Fruit fly (Drosophila melanogaster): ENCODE results near the gene CG42557.
"Not testable (repeated sequence)": the region's sequence is repeated elsewhere in the genome, so short reads cannot be mapped to it uniquely, and the experiment has no call there.

The CG42557 gene

DNA sequence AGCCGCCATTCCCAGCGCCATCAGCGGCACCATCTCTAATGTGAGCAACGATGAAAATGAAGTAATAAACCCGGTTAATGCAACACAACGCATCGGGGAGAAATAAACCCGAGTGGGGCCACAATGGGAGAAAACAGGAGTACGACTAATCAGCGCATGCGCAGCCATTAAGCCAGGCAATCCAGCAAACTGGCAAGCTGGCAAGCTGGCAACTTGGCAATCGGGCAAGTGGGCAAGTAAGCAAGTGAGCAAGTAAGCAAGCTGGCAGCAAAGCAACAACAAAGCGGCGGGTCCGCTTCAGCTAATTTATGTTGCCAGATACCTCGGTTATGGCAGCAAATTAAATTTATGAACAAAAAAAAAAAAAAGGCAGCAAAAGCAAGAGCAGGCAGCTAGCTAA, 33.5 kb upstream of the CG42557 start:
- TF ChIP-seq CG17806 (tag; optimal IDR thresholded peaks at IDR 0.05) = no peak
- no peak for TF ChIP-seq CG13204 (GFP tag; optimal IDR thresholded peaks at IDR 0.05)
- TF ChIP-seq CG34367 (tag; optimal IDR thresholded peaks at IDR 0.05) = no peak
- no peak for TF ChIP-seq fd96Ca (GFP tag; IDR thresholded peaks at IDR 0.05)
- TF ChIP-seq CG12605 (GFP tag; IDR thresholded peaks at IDR 0.05) = no peak
- TF ChIP-seq D1 (tag; optimal IDR thresholded peaks at IDR 0.05) = no peak
- no peak for TF ChIP-seq CG32121 (GFP tag; IDR thresholded peaks at IDR 0.05)
- no peak for TF ChIP-seq CG8159 (tag; optimal IDR thresholded peaks at IDR 0.05)
- no peak for TF ChIP-seq EcR (GFP tag; optimal IDR thresholded peaks at IDR 0.05)
- TF ChIP-seq Ets98B (GFP tag; IDR thresholded peaks at IDR 0.05) = no peak
- no peak for TF ChIP-seq gl (tag; optimal IDR thresholded peaks at IDR 0.05)
- TF ChIP-seq CG8301 (tag; optimal IDR thresholded peaks at IDR 0.05) = no peak
- no peak for TF ChIP-seq Pif1A (GFP tag; optimal IDR thresholded peaks at IDR 0.05)

DNA sequence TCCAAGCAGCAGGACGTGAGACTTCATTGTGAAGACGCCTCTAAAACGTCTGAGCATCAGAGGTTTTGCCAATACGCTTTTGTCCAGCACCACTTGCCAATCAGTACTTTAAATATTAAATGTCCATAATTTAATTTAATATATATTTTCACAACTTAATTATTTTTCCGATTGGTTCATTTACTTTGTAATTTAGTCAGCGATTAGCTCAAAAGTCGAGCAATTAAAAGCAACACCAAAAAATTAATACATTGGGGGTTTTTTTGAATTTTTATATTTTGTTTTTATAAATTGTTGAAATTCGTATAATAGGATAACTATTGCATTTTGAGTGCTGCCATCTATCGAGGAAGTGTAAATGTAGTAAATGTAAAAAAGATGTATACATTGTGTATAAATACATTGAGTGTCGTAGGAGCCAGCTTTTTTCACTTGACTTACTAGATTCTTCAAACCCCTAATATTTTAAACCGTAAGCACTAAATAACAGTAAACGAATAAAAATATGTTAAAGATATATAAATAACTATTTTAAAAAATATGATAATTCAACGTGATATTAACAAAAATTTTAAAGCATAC, 29.2 kb upstream of the CG42557 start, which contains the start of gene CG15517:
Gene CG15517 (minus strand): TSS at position 51 of the 582 bp plus-strand sequence.
- TF ChIP-seq D1 (tag; optimal IDR thresholded peaks at IDR 0.05) = peak; percentile 80
- TF ChIP-seq CG13204 (GFP tag; optimal IDR thresholded peaks at IDR 0.05) = no peak

DNA sequence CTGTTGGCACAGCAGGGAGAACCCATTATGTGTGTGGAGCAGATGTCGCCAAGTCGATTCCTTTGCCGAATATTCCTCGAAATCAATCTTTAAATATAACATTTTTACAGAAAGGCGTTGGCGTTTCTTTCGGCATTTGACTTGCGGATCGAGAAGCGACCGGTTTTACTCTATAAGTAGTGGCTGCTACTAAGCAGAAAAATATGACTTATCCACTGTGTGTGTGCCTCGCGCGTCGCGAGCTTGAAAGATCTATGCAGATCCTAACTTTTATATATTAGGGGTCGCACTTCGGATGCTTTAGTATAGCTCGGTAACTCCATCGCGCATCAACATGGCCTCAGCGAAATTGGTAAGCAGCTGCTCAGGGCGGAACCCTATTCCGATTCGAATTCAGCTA, 27.9 kb upstream of the CG42557 start, which contains the start of gene CG15515:
Gene CG15515 (plus strand): TSS at position 301 of the 400 bp plus-strand sequence.
- no peak for TF ChIP-seq Pif1B (GFP tag; optimal IDR thresholded peaks at IDR 0.05)
- no peak for TF ChIP-seq fd96Ca (GFP tag; IDR thresholded peaks at IDR 0.05)
- no peak for TF ChIP-seq Pif1A (GFP tag; optimal IDR thresholded peaks at IDR 0.05)

DNA sequence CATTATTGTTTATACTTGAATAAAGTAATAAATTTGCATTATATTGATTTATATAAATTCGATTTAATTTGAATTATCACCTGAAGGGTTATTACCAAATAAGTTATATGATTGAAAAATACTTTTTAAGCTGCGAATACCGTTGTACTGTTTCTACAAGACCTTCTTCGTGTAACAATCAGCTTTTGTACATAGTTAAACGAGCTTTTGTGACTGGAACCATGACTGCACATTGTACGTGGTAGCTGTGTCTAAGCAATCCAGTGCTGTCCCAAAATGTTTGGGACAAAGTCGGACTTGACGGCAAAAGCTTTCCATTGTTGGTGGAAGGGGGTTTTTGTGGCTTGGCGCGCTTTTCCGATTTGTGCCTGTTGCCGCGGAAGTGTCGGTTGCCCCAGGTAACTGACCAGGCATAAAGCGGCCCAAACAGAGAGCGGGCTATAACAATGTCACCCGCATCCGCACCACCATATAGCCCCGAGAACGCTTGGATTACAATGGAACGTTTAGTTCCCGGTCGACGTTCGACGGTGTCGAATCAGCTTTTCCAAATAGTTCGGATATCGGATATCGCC, 25.4 kb upstream of the CG42557 start, which contains the start of gene CG31036:
Gene CG31036 (plus strand): TSS at position 507 of the 575 bp plus-strand sequence.
- TF ChIP-seq Pif1B (GFP tag; optimal IDR thresholded peaks at IDR 0.05) = no peak
- TF ChIP-seq CG32121 (GFP tag; IDR thresholded peaks at IDR 0.05) = no peak
- TF ChIP-seq CG12605 (GFP tag; IDR thresholded peaks at IDR 0.05) = no peak

DNA sequence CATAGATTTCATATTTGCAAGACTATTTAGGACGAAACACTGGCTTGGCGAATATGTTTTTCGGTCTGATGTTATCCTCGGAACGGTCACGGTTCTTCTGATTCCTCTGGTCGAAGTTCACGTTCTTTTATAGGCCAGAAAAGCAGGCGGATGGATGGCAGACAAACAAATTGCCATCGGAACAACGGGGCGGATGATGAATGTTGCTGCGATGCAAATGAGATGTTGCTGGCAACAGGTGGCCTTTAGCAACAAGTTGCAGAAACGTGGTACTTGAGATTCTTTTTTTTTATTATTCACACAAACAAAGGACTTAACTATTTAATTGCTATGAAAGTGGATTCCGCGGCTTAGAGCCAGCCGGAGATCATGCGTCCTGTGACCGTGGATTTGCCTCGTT, 18.8 kb upstream of the CG42557 start, which contains the start of gene Capa:
Gene Capa (minus strand): TSS at position 101 of the 400 bp plus-strand sequence.
- TF ChIP-seq CG9948 (tag; optimal IDR thresholded peaks at IDR 0.05) (no peak), CG10348 (GFP tag; IDR thresholded peaks at IDR 0.05) (no peak), CG8301 (tag; optimal IDR thresholded peaks at IDR 0.05) (no peak), CG32121 (GFP tag; IDR thresholded peaks at IDR 0.05) (no peak), CG14655 (GFP tag; optimal IDR thresholded peaks at IDR 0.05) (no peak), CG34367 (tag; optimal IDR thresholded peaks at IDR 0.05) (no peak), gl (tag; optimal IDR thresholded peaks at IDR 0.05) (no peak), CG15710 (tag; optimal IDR thresholded peaks at IDR 0.05) (no peak), Snoo (tag; optimal IDR thresholded peaks at IDR 0.05) (no peak), Pif1B (GFP tag; optimal IDR thresholded peaks at IDR 0.05) (no peak), Ets98B (GFP tag; IDR thresholded peaks at IDR 0.05) (no peak), CG8159 (tag; optimal IDR thresholded peaks at IDR 0.05) (no peak), CG12605 (GFP tag; IDR thresholded peaks at IDR 0.05) (no peak), CG4496 (GFP tag; IDR thresholded peaks at IDR 0.05) (no peak)

DNA sequence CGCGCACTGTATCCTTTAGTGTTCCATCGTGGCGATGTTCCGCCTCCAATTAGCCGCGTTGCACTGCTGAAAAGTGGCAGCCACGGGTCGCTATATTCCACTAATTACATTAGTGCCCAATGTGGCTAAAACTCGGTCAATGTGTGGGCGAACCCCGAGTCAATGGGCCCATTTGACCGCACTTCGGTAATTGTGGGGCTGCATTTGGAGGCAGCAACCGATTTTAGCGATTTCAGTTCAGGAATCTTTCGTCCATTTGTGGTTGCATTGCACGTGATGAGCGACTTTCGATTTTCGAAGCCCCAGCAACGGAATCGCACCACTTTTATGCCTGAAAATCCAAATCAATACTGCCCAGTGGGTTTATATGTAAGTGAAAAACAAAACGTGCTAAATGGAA, 12.9 kb upstream of the CG42557 start, which contains the start of gene trp:
Gene trp (minus strand): TSS at position 101 of the 400 bp plus-strand sequence.
- TF ChIP-seq Snoo (tag; optimal IDR thresholded peaks at IDR 0.05) (no peak), CG34367 (tag; optimal IDR thresholded peaks at IDR 0.05) (no peak), CG4496 (GFP tag; IDR thresholded peaks at IDR 0.05) (no peak), CG13204 (GFP tag; optimal IDR thresholded peaks at IDR 0.05) (no peak), gl (tag; optimal IDR thresholded peaks at IDR 0.05) (no peak), CG9948 (tag; optimal IDR thresholded peaks at IDR 0.05) (no peak), CG8159 (tag; optimal IDR thresholded peaks at IDR 0.05) (no peak), Pif1A (GFP tag; optimal IDR thresholded peaks at IDR 0.05) (no peak), CG17806 (tag; optimal IDR thresholded peaks at IDR 0.05) (no peak), CG32121 (GFP tag; IDR thresholded peaks at IDR 0.05) (no peak), CG15710 (tag; optimal IDR thresholded peaks at IDR 0.05) (no peak), CG8301 (tag; optimal IDR thresholded peaks at IDR 0.05) (no peak), Ets98B (GFP tag; IDR thresholded peaks at IDR 0.05) (no peak), EcR (GFP tag; optimal IDR thresholded peaks at IDR 0.05) (no peak), Pif1B (GFP tag; optimal IDR thresholded peaks at IDR 0.05) (no peak)

DNA sequence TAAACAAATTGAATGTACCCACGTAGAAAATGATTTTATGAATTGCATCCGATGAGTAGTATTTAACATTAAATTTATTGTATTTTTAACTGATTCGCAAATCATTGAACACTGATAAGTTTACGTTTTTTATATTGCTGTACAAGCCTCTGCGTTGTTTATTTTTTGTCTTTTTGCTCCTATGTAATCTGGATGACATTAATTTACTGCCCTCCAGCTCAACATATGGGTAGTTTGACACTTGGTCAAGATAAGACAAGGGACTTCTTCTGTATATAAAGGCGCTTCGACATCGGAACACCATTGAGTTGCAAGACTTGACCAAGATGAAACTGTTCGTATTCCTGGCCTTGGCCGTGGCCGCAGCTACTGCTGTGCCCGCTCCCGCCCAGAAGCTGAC, 11.2 kb upstream of the CG42557 start, which contains the start of gene Jon99Ciii:
Gene Jon99Ciii (plus strand): TSS at position 301 of the 400 bp plus-strand sequence.
- not testable (repeated sequence) for TF ChIP-seq gl (tag; optimal IDR thresholded peaks at IDR 0.05); Pif1B (GFP tag; optimal IDR thresholded peaks at IDR 0.05); CG8159 (tag; optimal IDR thresholded peaks at IDR 0.05)

Data from whole organism, pupa.